Worm (Caenorhabditis elegans): ENCODE measurements around the gene dhs-16.

DNA sequence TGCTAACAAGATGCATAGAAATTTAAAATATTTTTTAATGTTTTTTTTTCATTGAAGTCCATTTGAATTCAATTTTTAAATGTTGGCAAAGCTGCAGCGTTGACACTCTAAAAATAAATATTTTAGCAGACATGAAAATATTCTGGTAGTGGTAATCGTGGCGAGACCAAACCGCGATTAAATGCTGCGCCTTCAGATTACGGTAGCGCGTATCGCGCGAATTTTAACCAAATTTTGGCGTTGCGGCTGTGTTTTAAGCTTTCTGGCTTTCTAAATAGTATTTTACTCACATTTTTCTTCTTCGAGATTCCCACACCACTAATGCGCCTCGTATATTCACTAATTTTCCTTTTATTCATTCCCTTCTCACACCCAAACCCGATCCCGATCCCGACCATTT, 12.6 kb downstream of the dhs-16 start, which contains the start of gene cpg-4:
- no peak for TF ChIP-seq dpl-1 (GFP tag; optimal IDR thresholded peaks at IDR 0.05)
- no peak for TF ChIP-seq skn-1 (tag; optimal IDR thresholded peaks at IDR 0.05)
- no peak for TF ChIP-seq ztf-11 (tag; optimal IDR thresholded peaks at IDR 0.05)
- no peak for TF ChIP-seq lin-13 (GFP tag; optimal IDR thresholded peaks at IDR 0.05)
- TF ChIP-seq jun-1 (tag; optimal IDR thresholded peaks at IDR 0.05), result no peak
- no peak for TF ChIP-seq aha-1 (tag; optimal IDR thresholded peaks at IDR 0.05)
- no peak for TF ChIP-seq elt-2 (tag; optimal IDR thresholded peaks at IDR 0.05)
- no peak for TF ChIP-seq lsy-2 (tag; optimal IDR thresholded peaks at IDR 0.05)
- TF ChIP-seq unc-86 (tag; optimal IDR thresholded peaks at IDR 0.05), result no peak
- no peak for TF ChIP-seq nhr-237 (tag; optimal IDR thresholded peaks at IDR 0.05)
- no peak for TF ChIP-seq nhr-12 (tag; optimal IDR thresholded peaks at IDR 0.05)
- TF ChIP-seq mdl-1 (tag; optimal IDR thresholded peaks at IDR 0.05), result no peak
- TF ChIP-seq ama-1 (optimal IDR thresholded peaks at IDR 0.05), result no peak

Data from whole organism, L1 larva.